Fruit fly (Drosophila melanogaster) whole organism, embryonic: ENCODE data around the gene CG32487.
A peak's percentile ranks its signal among the peaks of the same experiment; 100 is the strongest.

Source experiments
- CG12942 ChIP-seq: fragments of 200-800 bp; sonication (Bioruptor generic); optimal IDR thresholded peaks from 3 replicates; lab custom pipeline; 2016; ENCODE audit warnings: missing biosample characterization, missing genetic modification characterization
- CG13775 ChIP-seq: fragments of 200-800 bp; sonication (Bioruptor generic); optimal IDR thresholded peaks from 3 replicates; lab custom pipeline; 2017; ENCODE audit warnings: missing biosample characterization, mild to moderate bottlenecking, missing genetic modification characterization
- CG14667 ChIP-seq: fragments of 200-800 bp; sonication (Bioruptor generic); IDR thresholded peaks from 2 replicates; pipeline ENCODE4 v1.3.6; 2022; ENCODE audit warnings: missing biosample characterization, missing genetic modification characterization
- CG15696 ChIP-seq: fragments of 200-800 bp; sonication (Bioruptor generic); optimal IDR thresholded peaks from 2 replicates; lab custom pipeline; 2019; ENCODE audit warnings: missing biosample characterization, mild to moderate bottlenecking, missing genetic modification characterization, moderate library complexity
- CG17912 ChIP-seq: fragments of 200-800 bp; sonication (Bioruptor generic); optimal IDR thresholded peaks from 2 replicates; lab custom pipeline; 2018; ENCODE audit warnings: missing biosample characterization, mild to moderate bottlenecking, missing genetic modification characterization
- CG2120 ChIP-seq: fragments of 200-800 bp; sonication (Bioruptor generic); optimal IDR thresholded peaks from 3 replicates; lab custom pipeline; 2016; ENCODE audit warnings: missing biosample characterization, missing genetic modification characterization
- CG32767 ChIP-seq: fragments of 200-800 bp; sonication (Bioruptor generic); IDR thresholded peaks from 2 replicates; pipeline ENCODE4 v1.3.6; 2022; ENCODE audit warnings: missing biosample characterization, missing genetic modification characterization
- CG32772 ChIP-seq: fragments of 200-800 bp; sonication (Bioruptor generic); IDR thresholded peaks from 2 replicates; pipeline ENCODE4 v1.3.6; 2022; ENCODE audit warnings: missing biosample characterization, missing genetic modification characterization
- CG34224 ChIP-seq: fragments of 200-800 bp; sonication (Bioruptor generic); IDR thresholded peaks from 3 replicates; pipeline ENCODE4 v1.3.6; 2022; ENCODE audit warnings: missing biosample characterization, missing genetic modification characterization; ENCODE audit not compliant: partially characterized antibody
- CG5180 ChIP-seq: fragments of 200-800 bp; sonication (Bioruptor generic); optimal IDR thresholded peaks from 3 replicates; lab custom pipeline; 2017; ENCODE audit warnings: missing biosample characterization, missing genetic modification characterization, mild to moderate bottlenecking, moderate library complexity, missing genetic modification reagents
- CG5245 ChIP-seq: fragments of 200-800 bp; sonication (Bioruptor generic); optimal IDR thresholded peaks from 3 replicates; lab custom pipeline; 2016; ENCODE audit warnings: missing biosample characterization, missing genetic modification characterization
- CG5953 ChIP-seq: fragments of 200-800 bp; sonication (Bioruptor generic); IDR thresholded peaks from 2 replicates; pipeline ENCODE4 v1.3.6; 2022; ENCODE audit warnings: missing biosample characterization, missing genetic modification characterization
- CG7556 ChIP-seq: fragments of 200-800 bp; sonication (Bioruptor generic); optimal IDR thresholded peaks from 2 replicates; lab custom pipeline; 2017; ENCODE audit warnings: missing biosample characterization, mild to moderate bottlenecking, missing genetic modification characterization
- CG8359 ChIP-seq: fragments of 200-800 bp; sonication (Bioruptor generic); optimal IDR thresholded peaks from 2 replicates; lab custom pipeline; 2017; ENCODE audit warnings: missing biosample characterization, mild to moderate bottlenecking, missing genetic modification characterization, borderline replicate concordance
- CG9817 ChIP-seq: fragments of 200-800 bp; sonication (Bioruptor generic); optimal IDR thresholded peaks from 2 replicates; lab custom pipeline; 2018; ENCODE audit warnings: missing biosample characterization, mild to moderate bottlenecking, missing genetic modification characterization, moderate library complexity
- Fer3 ChIP-seq: fragments of 200-800 bp; sonication (Bioruptor generic); optimal IDR thresholded peaks from 2 replicates; lab custom pipeline; 2018; ENCODE audit warnings: missing biosample characterization, mild to moderate bottlenecking, missing genetic modification characterization, moderate library complexity
- Gug ChIP-seq: fragments of 200-800 bp; sonication (Bioruptor generic); IDR thresholded peaks from 4 replicates; pipeline ENCODE4 v1.3.6; 2022; ENCODE audit warnings: missing biosample characterization, missing genetic modification characterization
- HLH3B ChIP-seq: fragments of 200-800 bp; sonication (Bioruptor generic); IDR thresholded peaks from 2 replicates; pipeline ENCODE4 v1.3.6; 2022; ENCODE audit warnings: missing biosample characterization, missing genetic modification characterization
- HmgD ChIP-seq: fragments of 200-800 bp; sonication (Bioruptor generic); optimal IDR thresholded peaks from 3 replicates; lab custom pipeline; 2016; ENCODE audit warnings: missing biosample characterization, missing genetic modification characterization
- Lhr ChIP-seq: fragments of 200-800 bp; sonication (Bioruptor generic); optimal IDR thresholded peaks from 3 replicates; lab custom pipeline; 2017; ENCODE audit warnings: mild to moderate bottlenecking, missing biosample characterization, missing genetic modification reagents, missing genetic modification characterization
- Lpt ChIP-seq: fragments of >200 bp; optimal IDR thresholded peaks from 2 replicates; lab custom pipeline; 2018; ENCODE audit warnings: missing biosample characterization, missing genetic modification characterization
- MBD-R2 ChIP-seq: fragments of 200-800 bp; sonication (Bioruptor generic); IDR thresholded peaks from 2 replicates; pipeline ENCODE4 v1.3.6; 2022; ENCODE audit warnings: missing biosample characterization, missing genetic modification characterization
- NC2β ChIP-seq: fragments of 200-800 bp; sonication (Bioruptor generic); optimal IDR thresholded peaks from 2 replicates; lab custom pipeline; 2016; ENCODE audit warnings: missing biosample characterization, missing genetic modification characterization
- Nf-YB ChIP-seq: fragments of 200-800 bp; sonication (Bioruptor generic); optimal IDR thresholded peaks from 3 replicates; lab custom pipeline; 2019; ENCODE audit warnings: missing biosample characterization, mild to moderate bottlenecking, missing genetic modification characterization, moderate library complexity
- Six4 ChIP-seq: fragments of 200-800 bp; sonication (Bioruptor generic); optimal IDR thresholded peaks from 2 replicates; lab custom pipeline; 2016; ENCODE audit warnings: missing biosample characterization, missing genetic modification characterization
- Sox100B ChIP-seq: fragments of 200-800 bp; sonication (Bioruptor generic); optimal IDR thresholded peaks from 3 replicates; lab custom pipeline; 2018; ENCODE audit warnings: missing biosample characterization, mild to moderate bottlenecking, missing genetic modification characterization
- Stat92E ChIP-seq, 3 experiments: fragments of >200 bp in 2 of 3; fragments of 200-800 bp in 1 of 3; sonication (Bioruptor generic) in 1 of 3; optimal IDR thresholded peaks; 2 replicates each; lab custom pipeline; 2017 to 2019; ENCODE audit warnings: missing biosample characterization in 3 of 3, missing genetic modification characterization in 3 of 3, mild to moderate bottlenecking in 1 of 3, moderate library complexity in 1 of 3
- TFAM ChIP-seq: fragments of 200-800 bp; sonication (Bioruptor generic); optimal IDR thresholded peaks from 2 replicates; lab custom pipeline; 2017; ENCODE audit warnings: missing biosample characterization, missing genetic modification characterization, inconsistent platforms
- Tbp ChIP-seq: fragments of >200 bp; optimal IDR thresholded peaks from 2 replicates; lab custom pipeline; 2018; ENCODE audit warnings: missing biosample characterization, missing genetic modification characterization
- Xrp1 ChIP-seq: fragments of 200-800 bp; sonication (Bioruptor generic); IDR thresholded peaks from 2 replicates; pipeline ENCODE4 v1.3.6; 2022; ENCODE audit warnings: missing biosample characterization, missing genetic modification characterization
- ac ChIP-seq: fragments of 200-800 bp; sonication (Bioruptor generic); optimal IDR thresholded peaks from 3 replicates; lab custom pipeline; 2017; ENCODE audit warnings: missing biosample characterization, mild to moderate bottlenecking, missing genetic modification characterization
- al ChIP-seq: fragments of 200-800 bp; sonication (Bioruptor generic); IDR thresholded peaks from 2 replicates; pipeline ENCODE4 v1.3.6; 2022; ENCODE audit warnings: missing biosample characterization, missing genetic modification characterization
- aop ChIP-seq: fragments of 200-800 bp; sonication (Bioruptor generic); IDR thresholded peaks from 2 replicates; pipeline ENCODE4 v1.3.6; 2022; ENCODE audit warnings: missing biosample characterization, missing genetic modification characterization
- ara ChIP-seq: fragments of 200-800 bp; sonication (Bioruptor generic); IDR thresholded peaks from 2 replicates; pipeline ENCODE4 v1.3.6; 2022; ENCODE audit warnings: missing biosample characterization, missing genetic modification characterization
- chn ChIP-seq: fragments of 200-800 bp; sonication (Bioruptor generic); optimal IDR thresholded peaks from 2 replicates; lab custom pipeline; 2016; ENCODE audit warnings: missing biosample characterization, missing genetic modification characterization
- ci ChIP-seq: fragments of 200-800 bp; sonication (Bioruptor generic); IDR thresholded peaks from 3 replicates; pipeline ENCODE4 v1.3.6; 2022; ENCODE audit warnings: missing biosample characterization, missing genetic modification characterization
- dati ChIP-seq: fragments of 200-800 bp; sonication (Bioruptor generic); IDR thresholded peaks from 2 replicates; pipeline ENCODE4 v1.3.6; 2022; ENCODE audit warnings: missing biosample characterization, missing genetic modification characterization
- hbn ChIP-seq: fragments of 200-800 bp; sonication (Bioruptor generic); IDR thresholded peaks from 2 replicates; pipeline ENCODE4 v1.3.6; 2022; ENCODE audit warnings: missing biosample characterization, missing genetic modification characterization; ENCODE audit not compliant: partially characterized antibody
- lola ChIP-seq, 3 experiments: fragments of >200 bp in 2 of 3; fragments of 200-800 bp in 1 of 3; sonication (Bioruptor generic) in 1 of 3; optimal IDR thresholded peaks; 2 replicates each; lab custom pipeline; 2017 to 2019; ENCODE audit warnings: missing biosample characterization in 3 of 3, missing genetic modification characterization in 3 of 3, mild to moderate bottlenecking in 1 of 3, moderate library complexity in 1 of 3
- mirr ChIP-seq: fragments of 200-800 bp; sonication (Bioruptor generic); optimal IDR thresholded peaks from 3 replicates; lab custom pipeline; 2018; ENCODE audit warnings: missing biosample characterization, mild to moderate bottlenecking, missing genetic modification characterization
- otp ChIP-seq: fragments of 200-800 bp; sonication (Bioruptor generic); IDR thresholded peaks from 3 replicates; pipeline ENCODE4, ENCODE4 v1.3.6; 2022; ENCODE audit warnings: missing biosample characterization, missing genetic modification characterization
- pho ChIP-seq: fragments of 200-800 bp; sonication (Bioruptor generic); optimal IDR thresholded peaks from 2 replicates; lab custom pipeline; 2016; ENCODE audit warnings: missing biosample characterization, missing genetic modification characterization
- sc ChIP-seq, 3 experiments: fragments of >200 bp in 2 of 3; fragments of 200-800 bp in 1 of 3; sonication (Bioruptor generic) in 1 of 3; optimal IDR thresholded peaks; 2 replicates in 2 of 3; 3 replicates in 1 of 3; lab custom pipeline; 2017; ENCODE audit warnings: mild to moderate bottlenecking in 1 of 3, missing biosample characterization in 1 of 3, missing genetic modification characterization in 1 of 3, missing genetic modification reagents in 1 of 3
- sd ChIP-seq: fragments of 200-800 bp; sonication (Bioruptor generic); optimal IDR thresholded peaks from 3 replicates; lab custom pipeline; 2018; ENCODE audit warnings: missing biosample characterization, mild to moderate bottlenecking, missing genetic modification characterization, moderate library complexity
- ssp ChIP-seq: fragments of 200-800 bp; sonication (Bioruptor generic); IDR thresholded peaks from 2 replicates; pipeline ENCODE4 v1.3.6; 2022; ENCODE audit warnings: missing biosample characterization, missing genetic modification characterization
- tgo ChIP-seq: fragments of 200-800 bp; sonication (Bioruptor generic); IDR thresholded peaks from 3 replicates; pipeline ENCODE4 v1.3.6; 2022; ENCODE audit warnings: missing biosample characterization, missing genetic modification characterization
- yki ChIP-seq: fragments of >200 bp; optimal IDR thresholded peaks from 3 replicates; lab custom pipeline; 2018
- z ChIP-seq: fragments of 200-800 bp; sonication (Bioruptor generic); IDR thresholded peaks from 3 replicates; pipeline ENCODE4 v1.3.6; 2022; ENCODE audit warnings: missing biosample characterization, missing genetic modification characterization
- zfh1 ChIP-seq: fragments of 200-800 bp; sonication (Bioruptor generic); IDR thresholded peaks from 3 replicates; pipeline ENCODE4 v1.3.6; 2022; ENCODE audit warnings: missing biosample characterization, missing genetic modification characterization

The CG32487 gene

dm6 chr3L:3046325-3047156, 29.5 kb upstream of the CG32487 start, which contains the start of the genes scramb2 and Sk2 (continued):
- TF ChIP-seq lola (GFP tag; optimal IDR thresholded peaks at IDR 0.05; lab: Kevin White, UChicago) (peak in 1 of 3 experiments; percentile 87), CG14667 (GFP tag; lab: Robert Waterston, UW) (peak; percentile 88), HLH3B (peak; percentile 95), Six4 (GFP tag; lab: Kevin White, UChicago) (peak; percentile 89), CG9817 (tag; lab: Kevin White, UChicago) (peak; percentile 94), ac (GFP tag; lab: Kevin White, UChicago) (peak; percentile 87), mirr (GFP tag; lab: Kevin White, UChicago) (peak; percentile 92), Lhr (GFP tag; lab: Kevin White, UChicago) (peak; percentile 80), ssp (GFP tag; lab: Robert Waterston, UW) (peak; percentile 82), aop (GFP tag; lab: Robert Waterston, UW) (peak; percentile 73), hbn (no peak), Fer3 (peak; percentile 94), sd (peak; percentile 79), CG15696 (tag; lab: Kevin White, UChicago) (peak; percentile 86), CG5180 (peak; percentile 88), chn (peak; percentile 89), CG7556 (peak; percentile 95), MBD-R2 (GFP tag; lab: Robert Waterston, UW) (peak; percentile 80), Xrp1 (GFP tag; lab: Robert Waterston, UW) (peak; percentile 96), CG32772 (GFP tag; lab: Robert Waterston, UW) (peak; percentile 89), dati (peak; percentile 88), otp (peak; percentile 93), sc (optimal IDR thresholded peaks at IDR 0.05; lab: Kevin White, UChicago) (no peak), sc (GFP tag; optimal IDR thresholded peaks at IDR 0.05; lab: Kevin White, UChicago) (peak; percentile 92), CG17912 (GFP tag; lab: Kevin White, UChicago) (peak; percentile 85), Gug (peak; percentile 89), yki (no peak), Lpt (no peak), CG5245 (GFP tag; lab: Kevin White, UChicago) (peak; percentile 94), al (GFP tag; lab: Robert Waterston, UW) (peak; percentile 90), CG13775 (GFP tag; lab: Kevin White, UChicago) (peak; percentile 90), Nf-YB (GFP tag; lab: Kevin White, UChicago) (peak; percentile 84), NC2β (GFP tag; lab: Kevin White, UChicago) (peak; percentile 80), CG5953 (GFP tag; lab: Robert Waterston, UW) (peak; percentile 94), TFAM (GFP tag; lab: Kevin White, UChicago) (peak; percentile 85), pho (peak; percentile 72), Tbp (GFP tag; lab: Kevin White, UChicago) (no peak), HmgD (peak; percentile 8), Stat92E (GFP tag; optimal IDR thresholded peaks at IDR 0.05; lab: Kevin White, UChicago) (no peak), CG8359 (GFP tag; lab: Kevin White, UChicago) (peak; percentile 85), CG12942 (GFP tag; lab: Kevin White, UChicago) (peak; percentile 83), Sox100B (GFP tag; lab: Kevin White, UChicago) (peak; percentile 94), CG32767 (GFP tag; lab: Robert Waterston, UW) (peak; percentile 88), tgo (peak; percentile 94), ci (GFP tag; lab: Robert Waterston, UW) (peak; percentile 97), CG2120 (GFP tag; lab: Kevin White, UChicago) (peak; percentile 91), ara (GFP tag; lab: Robert Waterston, UW) (peak; percentile 94), CG34224 (GFP tag; lab: Robert Waterston, UW) (no peak), z (GFP tag; lab: Robert Waterston, UW) (peak; percentile 70; the same call in 2 of the 3 replicates), zfh1 (peak; percentile 95)
